Fruit fly (Drosophila melanogaster) whole organism, prepupa: ENCODE data around the gene aurB.
A peak's percentile ranks its signal among the peaks of the same experiment; 100 is the strongest.

Experiments
- Blimp-1 ChIP-seq: fragments of 200-800 bp; sonication (Bioruptor generic); optimal IDR thresholded peaks from 3 replicates; lab custom pipeline; 2017; ENCODE audit warnings: missing biosample characterization, missing genetic modification characterization, mild to moderate bottlenecking, moderate library complexity, missing genetic modification reagents
- CG10631 ChIP-seq: fragments of 200-800 bp; sonication (Bioruptor generic); optimal IDR thresholded peaks from 2 replicates; lab custom pipeline; 2016; ENCODE audit warnings: missing biosample characterization, missing genetic modification characterization
- CG10669 ChIP-seq: fragments of 200-800 bp; sonication (Bioruptor generic); optimal IDR thresholded peaks from 3 replicates; lab custom pipeline; 2018; ENCODE audit warnings: missing biosample characterization, mild to moderate bottlenecking, missing genetic modification characterization, moderate library complexity
- CG11294 ChIP-seq: fragments of 200-800 bp; sonication (Bioruptor generic); IDR thresholded peaks from 2 replicates; pipeline ENCODE4 v1.3.6; 2022; ENCODE audit warnings: missing biosample characterization, missing genetic modification characterization
- CG11762 ChIP-seq: fragments of 200-800 bp; sonication (Bioruptor generic); optimal IDR thresholded peaks from 3 replicates; lab custom pipeline; 2016; ENCODE audit warnings: missing biosample characterization, missing genetic modification characterization; ENCODE audit not compliant: insufficient read depth
- CG31627 ChIP-seq: fragments of 200-800 bp; sonication (Bioruptor generic); optimal IDR thresholded peaks from 3 replicates; lab custom pipeline; 2016; ENCODE audit warnings: missing biosample characterization, missing genetic modification characterization
- CG32006 ChIP-seq: fragments of 200-800 bp; sonication (Bioruptor generic); optimal IDR thresholded peaks from 3 replicates; lab custom pipeline; 2017; ENCODE audit warnings: missing biosample characterization, mild to moderate bottlenecking, missing genetic modification characterization
- CG3919 ChIP-seq: fragments of 200-800 bp; sonication (Bioruptor generic); optimal IDR thresholded peaks from 3 replicates; lab custom pipeline; 2016; ENCODE audit warnings: missing biosample characterization, missing genetic modification characterization
- CG4318 ChIP-seq: fragments of 200-800 bp; sonication (Bioruptor generic); optimal IDR thresholded peaks from 3 replicates; lab custom pipeline; 2017; ENCODE audit warnings: missing biosample characterization, mild to moderate bottlenecking, missing genetic modification characterization
- CG6163 ChIP-seq: fragments of 200-800 bp; sonication (Bioruptor generic); IDR thresholded peaks from 3 replicates; pipeline ENCODE4 v1.3.6; 2022; ENCODE audit warnings: missing biosample characterization, missing genetic modification characterization
- CG6792 ChIP-seq: fragments of 200-800 bp; sonication (Bioruptor generic); optimal IDR thresholded peaks from 3 replicates; lab custom pipeline; 2016; ENCODE audit warnings: missing biosample characterization, missing genetic modification characterization
- CG8119 ChIP-seq: fragments of 200-800 bp; sonication (Bioruptor generic); IDR thresholded peaks from 3 replicates; pipeline ENCODE4 v1.3.6; 2022; ENCODE audit warnings: missing biosample characterization, missing genetic modification characterization
- CG8632 ChIP-seq: fragments of 200-800 bp; sonication (Bioruptor generic); optimal IDR thresholded peaks from 3 replicates; lab custom pipeline; 2016; ENCODE audit warnings: missing biosample characterization, missing genetic modification characterization
- CG9139 ChIP-seq: fragments of 200-800 bp; sonication (Bioruptor generic); optimal IDR thresholded peaks from 3 replicates; lab custom pipeline; 2017; ENCODE audit warnings: missing biosample characterization, mild to moderate bottlenecking, missing genetic modification characterization
- Eip75B ChIP-seq: fragments of 200-800 bp; sonication (Bioruptor generic); optimal IDR thresholded peaks from 3 replicates; lab custom pipeline; 2016; ENCODE audit warnings: missing biosample characterization, missing genetic modification characterization
- Eip93F ChIP-seq: fragments of 200-800 bp; sonication (Bioruptor generic); optimal IDR thresholded peaks from 2 replicates; lab custom pipeline; 2016; ENCODE audit warnings: missing biosample characterization, mild to moderate bottlenecking, missing genetic modification characterization
- Ets96B ChIP-seq: fragments of 200-800 bp; optimal IDR thresholded peaks from 2 replicates; lab custom pipeline; 2019; ENCODE audit warnings: missing biosample characterization, mild to moderate bottlenecking, missing genetic modification characterization, moderate library complexity
- Gug ChIP-seq: fragments of 200-800 bp; sonication (Bioruptor generic); IDR thresholded peaks from 2 replicates; pipeline ENCODE4 v1.3.6; 2022; ENCODE audit warnings: missing biosample characterization, missing genetic modification characterization
- Met ChIP-seq: fragments of 200-800 bp; sonication (Bioruptor generic); optimal IDR thresholded peaks from 3 replicates; lab custom pipeline; 2016; ENCODE audit warnings: missing biosample characterization, missing genetic modification characterization
- Smox ChIP-seq: fragments of 200-800 bp; sonication (Bioruptor generic); optimal IDR thresholded peaks from 3 replicates; lab custom pipeline; 2016; ENCODE audit warnings: missing biosample characterization, missing genetic modification characterization
- Sox102F ChIP-seq: fragments of 200-800 bp; sonication (Bioruptor generic); optimal IDR thresholded peaks from 2 replicates; lab custom pipeline; 2016; ENCODE audit warnings: missing biosample characterization, mild to moderate bottlenecking, missing genetic modification characterization
- Sox14 ChIP-seq: fragments of 200-800 bp; sonication (Bioruptor generic); optimal IDR thresholded peaks from 3 replicates; lab custom pipeline; 2016; ENCODE audit warnings: missing biosample characterization, missing genetic modification characterization
- Sox15 ChIP-seq: fragments of 200-800 bp; sonication (Bioruptor generic); optimal IDR thresholded peaks from 3 replicates; lab custom pipeline; 2016; ENCODE audit warnings: missing biosample characterization, missing genetic modification characterization
- acj6 ChIP-seq: fragments of 200-800 bp; sonication (Bioruptor generic); optimal IDR thresholded peaks from 3 replicates; lab custom pipeline; 2016; ENCODE audit warnings: missing biosample characterization, missing genetic modification characterization
- dac ChIP-seq: fragments of 200-800 bp; sonication (Bioruptor generic); optimal IDR thresholded peaks from 2 replicates; lab custom pipeline; 2017; ENCODE audit warnings: missing biosample characterization, mild to moderate bottlenecking, missing genetic modification characterization
- dsx ChIP-seq: fragments of 200-800 bp; optimal IDR thresholded peaks from 3 replicates; lab custom pipeline; 2019; ENCODE audit warnings: missing biosample characterization, mild to moderate bottlenecking, missing genetic modification characterization, moderate library complexity; ENCODE audit not compliant: poor library complexity, severe bottlenecking
- esn ChIP-seq: fragments of 200-800 bp; sonication (Bioruptor generic); optimal IDR thresholded peaks from 2 replicates; lab custom pipeline; 2016; ENCODE audit warnings: missing biosample characterization, mild to moderate bottlenecking, missing genetic modification characterization, moderate library complexity
- fd59A ChIP-seq: fragments of 200-800 bp; sonication (Bioruptor generic); optimal IDR thresholded peaks from 2 replicates; lab custom pipeline; 2017; ENCODE audit warnings: missing biosample characterization, mild to moderate bottlenecking, missing genetic modification characterization, missing genetic modification reagents
- fd85E ChIP-seq: fragments of 200-800 bp; sonication (Bioruptor generic); optimal IDR thresholded peaks from 3 replicates; lab custom pipeline; 2016; ENCODE audit warnings: missing biosample characterization, missing genetic modification characterization
- fkh ChIP-seq: fragments of 200-800 bp; sonication (Bioruptor generic); optimal IDR thresholded peaks from 3 replicates; lab custom pipeline; 2017; ENCODE audit warnings: missing biosample characterization, mild to moderate bottlenecking, missing genetic modification characterization, moderate library complexity
- salr ChIP-seq, 2 experiments: fragments of 200-800 bp; sonication (Bioruptor generic); optimal IDR thresholded peaks; 3 replicates each; lab custom pipeline; 2016 to 2018; ENCODE audit warnings: missing biosample characterization in 2 of 2, missing genetic modification characterization in 2 of 2, mild to moderate bottlenecking in 1 of 2
- spab ChIP-seq: fragments of 200-800 bp; sonication (Bioruptor generic); optimal IDR thresholded peaks from 2 replicates; lab custom pipeline; 2017; ENCODE audit warnings: missing biosample characterization, mild to moderate bottlenecking, missing genetic modification characterization, missing genetic modification reagents
- svp ChIP-seq: fragments of 200-800 bp; sonication (Bioruptor generic); peaks from one replicate; lab custom pipeline; 2016; ENCODE audit warnings: missing biosample characterization, missing genetic modification characterization
- topi ChIP-seq: fragments of 200-800 bp; sonication (Bioruptor generic); optimal IDR thresholded peaks from 3 replicates; lab custom pipeline; 2016; ENCODE audit warnings: missing biosample characterization, missing genetic modification characterization

The aurB gene

dm6 chr2L:10841619-10842018 is 16.3 kb downstream of the aurB start:
- TF ChIP-seq CG4318 (GFP tag; lab: Kevin White, UChicago) (no peak), spab (no peak)

- TF ChIP-seq topi (GFP tag; lab: Kevin White, UChicago), result no peak
- no peak for TF ChIP-seq CG6163 (GFP tag; lab: Robert Waterston, UW)
- no peak for TF ChIP-seq esn (GFP tag; lab: Kevin White, UChicago)
- TF ChIP-seq CG11762 (GFP tag; lab: Kevin White, UChicago), result no peak
Measured at dm6 chr2L:10837491-10837890, 20.4 kb downstream of the aurB start, which contains the start of gene Nos. Gene Nos, minus strand, starts transcription at chr2L:10837511.

- no peak for TF ChIP-seq Eip93F (GFP tag; lab: Kevin White, UChicago)
- TF ChIP-seq Sox15 (GFP tag; lab: Kevin White, UChicago), result no peak
- no peak for TF ChIP-seq CG32006
- TF ChIP-seq CG11762 (GFP tag; lab: Kevin White, UChicago), result no peak
- TF ChIP-seq CG8119 (GFP tag; lab: Robert Waterston, UW), result no peak
Measured at dm6 chr2L:10831590-10831989, 26.3 kb downstream of the aurB start.

dm6 chr2L:10822620-10823019 is 35.3 kb downstream of the aurB start:
- TF ChIP-seq fkh (GFP tag; lab: Kevin White, UChicago) (peak; percentile 61), CG3919 (GFP tag; lab: Kevin White, UChicago) (no peak), Gug (GFP tag; lab: Robert Waterston, UW) (no peak), Ets96B (tag; lab: Kevin White, UChicago) (no peak), esn (GFP tag; lab: Kevin White, UChicago) (no peak)

- TF ChIP-seq acj6 (GFP tag; lab: Kevin White, UChicago) (no peak), esn (GFP tag; lab: Kevin White, UChicago) (no peak), Ets96B (tag; lab: Kevin White, UChicago) (no peak), Sox14 (GFP tag; lab: Kevin White, UChicago) (no peak), fd59A (GFP tag; lab: Kevin White, UChicago) (no peak), salr (GFP tag; optimal IDR thresholded peaks at IDR 0.05; lab: Kevin White, UChicago) (no peak), CG31627 (no peak), fd85E (no peak), CG10669 (GFP tag; lab: Kevin White, UChicago) (no peak), CG11294 (no peak), Met (GFP tag; lab: Kevin White, UChicago) (no peak), CG6792 (GFP tag; lab: Kevin White, UChicago) (no peak), CG8632 (no peak), topi (GFP tag; lab: Kevin White, UChicago) (no peak), Smox (no peak), dac (no peak), Gug (GFP tag; lab: Robert Waterston, UW) (no peak), Eip75B (GFP tag; lab: Kevin White, UChicago) (no peak), svp (GFP tag; lab: Kevin White, UChicago) (no peak), Sox102F (no peak)
Measured at dm6 chr2L:10820405-10820804, 37.5 kb downstream of the aurB start, which contains the start of gene CG17134. Gene CG17134, plus strand, starts transcription at chr2L:10820705.

dm6 chr2L:10818807-10819206 is 39.1 kb downstream of the aurB start, which contains the start of gene CG6508:
Gene CG6508, plus strand, starts transcription at chr2L:10819107.
- TF ChIP-seq Blimp-1 (no peak), CG9139 (GFP tag; lab: Kevin White, UChicago) (no peak), CG10631 (GFP tag; lab: Kevin White, UChicago) (no peak), CG3919 (GFP tag; lab: Kevin White, UChicago) (no peak), dsx (GFP tag; lab: Kevin White, UChicago) (no peak), esn (GFP tag; lab: Kevin White, UChicago) (no peak)
